Worm (Caenorhabditis elegans): ENCODE measurements around the gene C35C5.10.

Gene C35C5.10

DNA sequence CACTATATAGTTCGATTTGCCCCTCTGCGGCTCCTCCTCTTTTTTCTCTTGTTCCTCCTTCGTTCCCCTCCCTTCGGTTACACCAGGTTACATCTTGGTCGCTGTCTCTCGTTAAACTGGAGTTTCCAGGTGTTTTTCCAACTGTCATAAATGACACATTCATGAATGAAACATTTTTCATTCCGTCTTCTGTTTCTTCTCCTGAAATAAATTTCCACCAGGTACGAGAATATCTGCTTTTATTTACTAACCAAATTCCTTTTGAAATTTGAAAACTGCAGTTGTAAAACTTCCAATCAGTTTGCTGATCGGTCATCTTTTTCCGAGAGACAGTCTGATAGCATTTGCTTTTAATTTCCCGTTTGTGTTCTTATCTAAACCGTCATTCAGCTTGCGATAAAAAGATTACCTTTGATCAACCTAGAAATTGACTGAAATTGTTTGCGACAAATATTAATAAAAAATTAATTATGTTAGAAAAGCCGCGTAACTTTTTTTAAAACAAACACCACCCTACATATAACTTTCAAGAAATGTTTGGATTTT lies at the start of gene C35C5.10:
C35C5.10 (plus strand) TSS at position 51 of the 546 bp plus-strand sequence.
- TF ChIP-seq ztf-23 (GFP tag; IDR thresholded peaks at IDR 0.05): no peak
- no peak for TF ChIP-seq flt-1 (GFP tag; IDR thresholded peaks at IDR 0.05)
- TF ChIP-seq ztf-29 (GFP tag; IDR thresholded peaks at IDR 0.05): no peak
- TF ChIP-seq klf-2 (GFP tag; conservative IDR thresholded peaks at IDR 0.05): no peak

DNA sequence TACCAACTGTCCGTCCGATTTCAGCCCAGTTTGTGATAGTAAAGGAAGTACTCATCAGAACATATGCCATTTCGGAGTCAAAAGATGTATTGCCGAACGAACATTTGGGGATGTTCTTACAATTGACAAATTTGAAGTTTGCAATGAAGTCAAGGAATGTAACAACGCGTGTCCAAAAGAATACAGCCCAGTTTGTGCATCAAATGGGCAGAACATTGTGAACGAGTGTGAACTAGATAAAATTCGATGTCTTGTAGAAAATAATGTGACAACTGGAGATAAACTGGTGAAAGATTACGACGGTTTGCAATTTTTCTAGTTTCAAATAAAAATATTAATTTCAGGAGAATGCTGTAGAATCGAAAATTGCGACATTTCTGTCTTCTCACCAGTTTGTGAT lies 48.2 kb upstream of the C35C5.10 start:
- TF ChIP-seq cog-1 (tag; optimal IDR thresholded peaks at IDR 0.05) (no peak), ztf-29 (GFP tag; IDR thresholded peaks at IDR 0.05) (no peak), ref-1 (GFP tag; conservative IDR thresholded peaks at IDR 0.05) (no peak), klf-2 (GFP tag; conservative IDR thresholded peaks at IDR 0.05) (no peak), ztf-23 (GFP tag; IDR thresholded peaks at IDR 0.05) (no peak), med-1 (GFP tag; optimal IDR thresholded peaks at IDR 0.05; ENCODE audit: insufficient read depth) (no peak), tab-1 (GFP tag; IDR thresholded peaks at IDR 0.05) (no peak), flt-1 (GFP tag; IDR thresholded peaks at IDR 0.05) (no peak), T22C8.4 (GFP tag; IDR thresholded peaks at IDR 0.05) (no peak)

DNA sequence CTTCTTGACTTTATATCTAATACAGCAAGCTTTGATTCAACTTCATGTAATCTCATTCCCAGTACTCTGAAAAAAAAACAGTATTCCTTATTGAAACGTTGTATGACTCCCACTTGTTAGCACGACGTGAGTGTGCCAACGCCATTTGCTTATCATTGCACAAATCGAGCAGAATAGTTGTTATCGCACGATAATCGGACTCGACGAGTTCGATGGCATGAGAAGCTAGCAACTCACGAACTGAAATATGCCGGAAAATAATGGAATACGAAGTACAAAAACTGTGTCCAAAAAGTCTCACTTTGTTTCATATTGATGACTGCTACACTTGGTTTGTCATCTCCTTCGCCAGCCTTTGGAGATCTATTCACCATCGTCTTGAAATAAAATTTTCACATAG lies 46.5 kb upstream of the C35C5.10 start:
- no peak for TF ChIP-seq cog-1 (tag; optimal IDR thresholded peaks at IDR 0.05)
- no peak for TF ChIP-seq med-1 (GFP tag; optimal IDR thresholded peaks at IDR 0.05; ENCODE audit: insufficient read depth)
- no peak for TF ChIP-seq ref-1 (GFP tag; conservative IDR thresholded peaks at IDR 0.05)
- TF ChIP-seq ztf-29 (GFP tag; IDR thresholded peaks at IDR 0.05): no peak
- no peak for TF ChIP-seq flt-1 (GFP tag; IDR thresholded peaks at IDR 0.05)
- no peak for TF ChIP-seq klf-2 (GFP tag; conservative IDR thresholded peaks at IDR 0.05)
- TF ChIP-seq tab-1 (GFP tag; IDR thresholded peaks at IDR 0.05): no peak
- TF ChIP-seq ztf-23 (GFP tag; IDR thresholded peaks at IDR 0.05): no peak
- TF ChIP-seq T22C8.4 (GFP tag; IDR thresholded peaks at IDR 0.05): no peak

DNA sequence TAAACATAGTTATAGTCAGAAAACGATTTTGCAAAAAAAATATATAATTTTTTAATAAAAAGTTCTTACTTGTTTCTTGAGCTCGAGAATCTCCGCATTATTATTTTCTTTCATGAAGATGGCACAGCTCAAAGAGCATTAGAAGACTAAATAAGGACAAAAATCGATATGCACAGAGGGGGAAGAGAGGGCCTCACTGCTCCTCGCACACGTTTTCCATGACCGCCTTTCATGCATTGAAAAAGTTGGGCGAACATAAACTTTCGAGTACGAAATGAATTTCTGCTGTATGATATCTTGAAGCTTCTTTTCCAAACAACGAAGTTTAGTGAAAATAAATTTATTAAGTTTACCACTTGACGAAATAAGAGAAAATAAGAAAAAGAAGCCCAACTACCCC lies 44.8 kb upstream of the C35C5.10 start, which contains the start of gene ccdc-149:
ccdc-149 (minus strand) TSS at position 221 of the 400 bp plus-strand sequence.
- no peak for TF ChIP-seq ztf-29 (GFP tag; IDR thresholded peaks at IDR 0.05)
- no peak for TF ChIP-seq ztf-23 (GFP tag; IDR thresholded peaks at IDR 0.05)
- TF ChIP-seq T22C8.4 (GFP tag; IDR thresholded peaks at IDR 0.05): no peak
- no peak for TF ChIP-seq med-1 (GFP tag; optimal IDR thresholded peaks at IDR 0.05; ENCODE audit: insufficient read depth)
- no peak for TF ChIP-seq klf-2 (GFP tag; conservative IDR thresholded peaks at IDR 0.05)
- no peak for TF ChIP-seq tab-1 (GFP tag; IDR thresholded peaks at IDR 0.05)
- TF ChIP-seq ref-1 (GFP tag; conservative IDR thresholded peaks at IDR 0.05): no peak
- TF ChIP-seq flt-1 (GFP tag; IDR thresholded peaks at IDR 0.05): no peak

ce11 chrX:11515381-11515780 lies 40.7 kb upstream of the C35C5.10 start:
- TF ChIP-seq klf-2 (GFP tag; conservative IDR thresholded peaks at IDR 0.05) (no peak), ref-1 (GFP tag; conservative IDR thresholded peaks at IDR 0.05) (no peak), flt-1 (GFP tag; IDR thresholded peaks at IDR 0.05) (no peak), tab-1 (GFP tag; IDR thresholded peaks at IDR 0.05) (no peak), ztf-29 (GFP tag; IDR thresholded peaks at IDR 0.05) (no peak), cog-1 (tag; optimal IDR thresholded peaks at IDR 0.05) (no peak), ztf-23 (GFP tag; IDR thresholded peaks at IDR 0.05) (no peak), T22C8.4 (GFP tag; IDR thresholded peaks at IDR 0.05) (no peak), med-1 (GFP tag; optimal IDR thresholded peaks at IDR 0.05; ENCODE audit: insufficient read depth) (no peak)

DNA sequence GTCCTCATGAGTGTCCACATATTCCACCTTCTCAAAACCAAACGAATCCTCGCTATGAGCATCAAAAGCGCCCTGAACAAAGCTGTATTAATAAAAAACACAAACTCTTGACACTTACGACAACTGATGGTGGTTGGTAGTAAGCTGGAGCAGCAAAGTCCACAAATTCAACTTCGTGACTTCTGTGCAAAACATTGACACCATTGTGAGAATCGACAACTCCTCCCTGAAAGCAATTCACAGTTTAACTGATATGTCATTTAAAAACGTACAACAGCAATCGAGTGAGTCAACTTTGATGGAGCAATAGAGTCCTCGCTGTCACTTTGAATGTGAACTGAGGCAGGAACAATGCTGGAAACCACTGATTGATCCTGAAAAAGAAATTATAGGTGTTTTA lies 38.6 kb upstream of the C35C5.10 start:
- no peak for TF ChIP-seq flt-1 (GFP tag; IDR thresholded peaks at IDR 0.05)
- TF ChIP-seq ztf-23 (GFP tag; IDR thresholded peaks at IDR 0.05): no peak
- no peak for TF ChIP-seq ref-1 (GFP tag; conservative IDR thresholded peaks at IDR 0.05)
- TF ChIP-seq klf-2 (GFP tag; conservative IDR thresholded peaks at IDR 0.05): no peak
- no peak for TF ChIP-seq ztf-29 (GFP tag; IDR thresholded peaks at IDR 0.05)
- TF ChIP-seq tab-1 (GFP tag; IDR thresholded peaks at IDR 0.05): no peak
- TF ChIP-seq cog-1 (tag; optimal IDR thresholded peaks at IDR 0.05): no peak
- TF ChIP-seq med-1 (GFP tag; optimal IDR thresholded peaks at IDR 0.05; ENCODE audit: insufficient read depth): no peak
- TF ChIP-seq T22C8.4 (GFP tag; IDR thresholded peaks at IDR 0.05): no peak

- TF ChIP-seq ref-1 (GFP tag; conservative IDR thresholded peaks at IDR 0.05) (no peak), flt-1 (GFP tag; IDR thresholded peaks at IDR 0.05) (no peak), T22C8.4 (GFP tag; IDR thresholded peaks at IDR 0.05) (no peak), ztf-29 (GFP tag; IDR thresholded peaks at IDR 0.05) (no peak), med-1 (GFP tag; optimal IDR thresholded peaks at IDR 0.05; ENCODE audit: insufficient read depth) (no peak), cog-1 (tag; optimal IDR thresholded peaks at IDR 0.05) (no peak), ztf-23 (GFP tag; IDR thresholded peaks at IDR 0.05) (no peak), klf-2 (GFP tag; conservative IDR thresholded peaks at IDR 0.05) (no peak), tab-1 (GFP tag; IDR thresholded peaks at IDR 0.05) (no peak)
Observed at ce11 chrX:11518415-11518814, 37.6 kb upstream of the C35C5.10 start.

DNA sequence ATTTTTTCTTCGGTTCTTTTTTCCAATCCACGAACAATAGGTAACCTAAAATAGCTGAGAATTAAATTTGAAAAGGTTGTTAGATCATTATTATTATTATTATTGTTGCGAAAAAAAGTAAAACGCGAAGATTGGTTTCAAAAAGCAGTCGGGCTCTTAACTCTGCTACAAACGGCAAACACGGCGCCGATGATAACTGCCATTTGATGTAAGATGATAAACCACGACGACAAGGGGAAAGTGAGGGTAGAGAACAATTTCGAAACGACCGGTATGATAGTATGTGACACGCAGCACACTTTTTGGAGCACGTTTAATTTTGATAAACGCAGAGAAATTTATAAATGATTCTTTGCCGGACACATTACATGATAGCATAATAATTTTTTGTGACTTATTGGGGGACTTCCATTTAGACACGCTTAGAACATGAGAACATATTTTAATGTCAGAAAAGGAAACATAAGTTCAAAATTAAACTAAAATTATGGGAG lies 37.0 kb upstream of the C35C5.10 start, which contains the start of gene hpo-34:
hpo-34 (minus strand) TSS at position 51 of the 494 bp plus-strand sequence.
- TF ChIP-seq klf-2 (GFP tag; conservative IDR thresholded peaks at IDR 0.05) (no peak), med-1 (GFP tag; optimal IDR thresholded peaks at IDR 0.05; ENCODE audit: insufficient read depth) (no peak), ztf-23 (GFP tag; IDR thresholded peaks at IDR 0.05) (no peak)

DNA sequence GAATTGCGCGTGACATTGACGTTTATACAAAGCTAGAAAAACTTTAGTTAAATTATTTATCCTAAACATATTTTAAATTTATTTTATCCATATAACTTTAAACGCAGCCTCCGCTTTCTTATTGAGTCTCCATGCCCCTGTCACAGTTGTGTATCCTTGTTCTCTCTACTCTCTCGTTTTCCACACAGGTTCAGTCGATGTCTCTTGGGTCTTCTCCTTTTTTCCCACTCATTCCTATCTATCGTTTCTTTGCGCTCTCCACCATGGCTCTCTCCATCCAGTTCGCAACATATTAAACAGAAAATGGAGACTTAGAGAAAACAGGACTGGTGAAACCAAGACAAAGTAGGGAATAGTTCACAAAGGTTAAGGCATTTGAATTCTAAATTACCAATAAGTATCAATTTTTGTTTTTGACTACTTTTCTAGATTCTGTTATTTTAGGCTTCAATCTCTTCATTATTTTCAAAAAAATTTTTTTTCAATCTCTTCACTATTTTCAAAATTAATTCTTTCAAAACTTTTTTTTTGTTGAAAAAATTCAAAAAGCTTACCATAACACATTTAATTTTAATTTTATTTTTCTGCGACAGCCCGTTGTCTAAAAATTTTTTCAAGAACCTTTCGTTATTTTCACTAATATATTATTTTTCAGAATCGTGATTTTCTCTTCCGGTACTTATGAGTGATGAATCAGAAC lies 33.8 kb upstream of the C35C5.10 start, which contains the start of gene sdc-2:
sdc-2 (plus strand) TSS at position 650 of the 700 bp plus-strand sequence.
- TF ChIP-seq klf-2 (GFP tag; conservative IDR thresholded peaks at IDR 0.05) (no peak), flt-1 (GFP tag; IDR thresholded peaks at IDR 0.05) (0 out of 2 replicates have a peak, but pooled peaks have one; percentile 7), T22C8.4 (GFP tag; IDR thresholded peaks at IDR 0.05) (no peak), cog-1 (tag; optimal IDR thresholded peaks at IDR 0.05) (peak; percentile 59)

DNA sequence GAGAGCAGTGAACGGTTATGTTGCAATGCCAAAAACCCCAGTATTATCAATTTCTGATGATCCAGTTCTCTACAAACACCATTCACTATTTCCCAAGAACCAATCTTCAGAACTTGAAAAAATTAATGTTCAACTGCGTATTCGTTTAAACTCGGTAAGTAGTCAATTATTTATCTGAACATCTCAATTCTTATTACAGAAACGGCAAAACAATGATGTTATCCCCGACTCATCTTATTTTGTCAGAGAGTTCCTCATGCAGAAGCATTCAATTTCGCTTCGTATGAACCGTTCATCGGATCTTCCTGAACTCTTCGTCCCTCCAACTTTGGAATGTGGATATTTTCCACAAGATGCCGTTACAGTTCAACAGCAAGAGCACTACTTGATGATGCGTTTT lies 32.3 kb upstream of the C35C5.10 start:
- no peak for TF ChIP-seq klf-2 (GFP tag; conservative IDR thresholded peaks at IDR 0.05)
- TF ChIP-seq med-1 (GFP tag; optimal IDR thresholded peaks at IDR 0.05; ENCODE audit: insufficient read depth): no peak
- no peak for TF ChIP-seq ref-1 (GFP tag; conservative IDR thresholded peaks at IDR 0.05)
- no peak for TF ChIP-seq flt-1 (GFP tag; IDR thresholded peaks at IDR 0.05)
- no peak for TF ChIP-seq ztf-23 (GFP tag; IDR thresholded peaks at IDR 0.05)
- TF ChIP-seq cog-1 (tag; optimal IDR thresholded peaks at IDR 0.05): no peak
- TF ChIP-seq T22C8.4 (GFP tag; IDR thresholded peaks at IDR 0.05): no peak
- TF ChIP-seq ztf-29 (GFP tag; IDR thresholded peaks at IDR 0.05): no peak
- TF ChIP-seq tab-1 (GFP tag; IDR thresholded peaks at IDR 0.05): no peak

All from whole organism, midembryonic.